Fruit fly (Drosophila melanogaster) whole organism, embryonic: ENCODE data around the gene CNPYb.

Experiments used
- Bgb ChIP-seq: fragments of 200-800 bp; sonication (Bioruptor generic); IDR thresholded peaks from 2 replicates; pipeline ENCODE4 v1.3.6; 2022; ENCODE audit warnings: missing biosample characterization, missing genetic modification characterization; ENCODE audit not compliant: partially characterized antibody
- CG10147 ChIP-seq: fragments of 200-800 bp; sonication (Bioruptor generic); optimal IDR thresholded peaks from 2 replicates; lab custom pipeline; 2019; ENCODE audit warnings: missing biosample characterization, mild to moderate bottlenecking, missing genetic modification characterization, moderate library complexity
- CG10543 ChIP-seq: fragments of 200-800 bp; sonication (Bioruptor generic); optimal IDR thresholded peaks from 3 replicates; lab custom pipeline; 2017; ENCODE audit warnings: missing biosample characterization, mild to moderate bottlenecking, missing genetic modification characterization, moderate library complexity
- CG11398 ChIP-seq: fragments of 200-800 bp; sonication (Bioruptor generic); optimal IDR thresholded peaks from 2 replicates; lab custom pipeline; 2016; ENCODE audit warnings: missing biosample characterization, missing genetic modification characterization
- CG11504 ChIP-seq: fragments of 200-800 bp; sonication (Bioruptor generic); optimal IDR thresholded peaks from 3 replicates; lab custom pipeline; 2019; ENCODE audit warnings: missing biosample characterization, mild to moderate bottlenecking, missing genetic modification characterization, moderate library complexity
- CG13287 ChIP-seq: fragments of 200-800 bp; sonication (Bioruptor generic); IDR thresholded peaks from 2 replicates; pipeline ENCODE4 v1.3.6; 2022; ENCODE audit warnings: missing biosample characterization, missing genetic modification characterization; ENCODE audit not compliant: partially characterized antibody
- CG14965 ChIP-seq: fragments of 200-800 bp; sonication (Bioruptor generic); optimal IDR thresholded peaks from 2 replicates; lab custom pipeline; 2016; ENCODE audit warnings: missing biosample characterization, missing genetic modification characterization, borderline replicate concordance
- CG17829 ChIP-seq: fragments of 200-800 bp; optimal IDR thresholded peaks from 2 replicates; lab custom pipeline; 2019; ENCODE audit warnings: missing biosample characterization, mild to moderate bottlenecking, missing genetic modification characterization, moderate library complexity
- CG18011 ChIP-seq: fragments of 200-800 bp; sonication (Bioruptor generic); optimal IDR thresholded peaks from 2 replicates; lab custom pipeline; 2017; ENCODE audit warnings: missing biosample characterization, missing genetic modification characterization, mild to moderate bottlenecking, moderate library complexity, missing genotype
- CG2678 ChIP-seq: fragments of 200-800 bp; sonication (Bioruptor generic); optimal IDR thresholded peaks from 3 replicates; lab custom pipeline; 2019; ENCODE audit warnings: missing biosample characterization, mild to moderate bottlenecking, missing genetic modification characterization, moderate library complexity
- CG2712 ChIP-seq: fragments of 200-800 bp; optimal IDR thresholded peaks from 3 replicates; lab custom pipeline; 2019; ENCODE audit warnings: missing biosample characterization, mild to moderate bottlenecking, missing genetic modification characterization, moderate library complexity
- CG2889 ChIP-seq: fragments of 200-800 bp; sonication (Bioruptor generic); IDR thresholded peaks from 3 replicates; pipeline ENCODE4 v1.3.6; 2022; ENCODE audit warnings: missing biosample characterization, missing genetic modification characterization
- CG3163 ChIP-seq: fragments of 200-800 bp; sonication (Bioruptor generic); optimal IDR thresholded peaks from 3 replicates; lab custom pipeline; 2016; ENCODE audit warnings: missing biosample characterization, missing genetic modification characterization
- CG6689 ChIP-seq: fragments of 200-800 bp; sonication (Bioruptor generic); IDR thresholded peaks from 2 replicates; pipeline ENCODE4 v1.3.6; 2022; ENCODE audit warnings: missing biosample characterization, missing genetic modification characterization
- CG8281 ChIP-seq: fragments of 200-800 bp; sonication (Bioruptor generic); optimal IDR thresholded peaks from 2 replicates; lab custom pipeline; 2018; ENCODE audit warnings: missing biosample characterization, mild to moderate bottlenecking, missing genetic modification characterization, moderate library complexity
- CG8290 ChIP-seq, 3 experiments: fragments of 200-800 bp; sonication (Bioruptor generic); optimal IDR thresholded peaks; 2 replicates each; lab custom pipeline; 2016 to 2019; ENCODE audit warnings: missing biosample characterization in 3 of 3, missing genetic modification characterization in 3 of 3, mild to moderate bottlenecking in 2 of 3, moderate library complexity in 1 of 3
- CG8478 ChIP-seq: fragments of >200 bp; optimal IDR thresholded peaks from 2 replicates; lab custom pipeline; 2018
- CG9932 ChIP-seq: fragments of 200-800 bp; sonication (Bioruptor generic); IDR thresholded peaks from 2 replicates; pipeline ENCODE4 v1.3.6; 2022; ENCODE audit warnings: missing biosample characterization, missing genetic modification characterization
- Fer1 ChIP-seq: fragments of 200-800 bp; sonication (Bioruptor generic); optimal IDR thresholded peaks from 2 replicates; lab custom pipeline; 2017; ENCODE audit warnings: missing biosample characterization, mild to moderate bottlenecking, missing genetic modification characterization
- H2.0 ChIP-seq: fragments of 200-800 bp; sonication (Bioruptor generic); IDR thresholded peaks from 2 replicates; pipeline ENCODE4 v1.3.6; 2022; ENCODE audit warnings: missing biosample characterization, missing genetic modification characterization
- Hand ChIP-seq: fragments of 200-800 bp; sonication (Bioruptor generic); optimal IDR thresholded peaks from 2 replicates; lab custom pipeline; 2017; ENCODE audit warnings: mild to moderate bottlenecking, missing biosample characterization, missing genetic modification reagents, missing genetic modification characterization
- HmgD ChIP-seq: fragments of 200-800 bp; sonication (Bioruptor generic); optimal IDR thresholded peaks from 3 replicates; lab custom pipeline; 2016; ENCODE audit warnings: missing biosample characterization, missing genetic modification characterization
- Hr39 ChIP-seq: fragments of >200 bp; optimal IDR thresholded peaks from 2 replicates; lab custom pipeline; 2017
- Max ChIP-seq: fragments of 200-800 bp; sonication (Bioruptor generic); optimal IDR thresholded peaks from 2 replicates; lab custom pipeline; 2016; ENCODE audit warnings: missing biosample characterization, mild to moderate bottlenecking, missing genetic modification characterization
- Mrtf ChIP-seq: fragments of 200-800 bp; sonication (Bioruptor generic); IDR thresholded peaks from 3 replicates; pipeline ENCODE4 v1.3.6; 2022; ENCODE audit warnings: missing biosample characterization, missing genetic modification characterization
- Oli ChIP-seq: fragments of 200-800 bp; sonication (Bioruptor generic); optimal IDR thresholded peaks from 2 replicates; lab custom pipeline; 2018; ENCODE audit warnings: missing biosample characterization, mild to moderate bottlenecking, missing genetic modification characterization, moderate library complexity
- Opbp ChIP-seq: fragments of 200-800 bp; sonication (Bioruptor generic); IDR thresholded peaks from 3 replicates; pipeline ENCODE4 v1.3.6; 2022; ENCODE audit warnings: missing biosample characterization, missing genetic modification characterization; ENCODE audit not compliant: partially characterized antibody
- Ravus ChIP-seq: fragments of 200-800 bp; sonication (Bioruptor generic); IDR thresholded peaks from 2 replicates; pipeline ENCODE4 v1.3.6; 2022; ENCODE audit warnings: missing biosample characterization, missing genetic modification characterization
- Scr ChIP-seq: fragments of 200-800 bp; sonication (Bioruptor generic); IDR thresholded peaks from 2 replicates; pipeline ENCODE4 v1.3.6; 2022; ENCODE audit warnings: missing biosample characterization, missing genetic modification characterization; ENCODE audit not compliant: partially characterized antibody
- Usf ChIP-seq: fragments of 200-800 bp; sonication (Bioruptor generic); optimal IDR thresholded peaks from 2 replicates; lab custom pipeline; 2017; ENCODE audit warnings: missing genotype, missing biosample characterization, missing genetic modification characterization
- abd-A ChIP-seq: fragments of 200-800 bp; sonication (Bioruptor generic); optimal IDR thresholded peaks from 3 replicates; lab custom pipeline; 2019; ENCODE audit warnings: missing biosample characterization, mild to moderate bottlenecking, missing genetic modification characterization, moderate library complexity
- ase ChIP-seq: fragments of 200-800 bp; sonication (Bioruptor generic); IDR thresholded peaks from 3 replicates; pipeline ENCODE4 v1.3.6; 2022; ENCODE audit warnings: missing biosample characterization, missing genetic modification characterization
- ato ChIP-seq: fragments of 200-800 bp; sonication (Bioruptor generic); IDR thresholded peaks from 2 replicates; pipeline ENCODE4 v1.3.6; 2022; ENCODE audit warnings: missing biosample characterization, missing genetic modification characterization; ENCODE audit not compliant: partially characterized antibody
- chinmo ChIP-seq: fragments of 200-800 bp; sonication (Bioruptor generic); IDR thresholded peaks from 4 replicates; pipeline ENCODE4 v1.3.6; 2022; ENCODE audit warnings: missing biosample characterization, missing genetic modification characterization; ENCODE audit not compliant: partially characterized antibody
- ci ChIP-seq: fragments of 200-800 bp; sonication (Bioruptor generic); IDR thresholded peaks from 3 replicates; pipeline ENCODE4 v1.3.6; 2022; ENCODE audit warnings: missing biosample characterization, missing genetic modification characterization
- crol ChIP-seq: fragments of 200-800 bp; sonication (Bioruptor generic); IDR thresholded peaks from 2 replicates; pipeline ENCODE4 v1.3.6; 2022; ENCODE audit warnings: missing biosample characterization, missing genetic modification characterization
- ftz-f1 ChIP-seq: fragments of 200-800 bp; sonication (Bioruptor generic); optimal IDR thresholded peaks from 2 replicates; lab custom pipeline; 2016; ENCODE audit warnings: missing biosample characterization, missing genetic modification characterization
- gcm ChIP-seq: fragments of 200-800 bp; sonication (Bioruptor generic); optimal IDR thresholded peaks from 2 replicates; lab custom pipeline; 2019; ENCODE audit warnings: missing biosample characterization, mild to moderate bottlenecking, missing genetic modification characterization, moderate library complexity
- gcm2 ChIP-seq: fragments of 200-800 bp; sonication (Bioruptor generic); optimal IDR thresholded peaks from 2 replicates; lab custom pipeline; 2016; ENCODE audit warnings: missing biosample characterization, missing genetic modification characterization
- lab ChIP-seq: fragments of 200-800 bp; sonication (Bioruptor generic); optimal IDR thresholded peaks from 3 replicates; lab custom pipeline; 2017; ENCODE audit warnings: missing biosample characterization, missing genetic modification characterization, mild to moderate bottlenecking, moderate library complexity, missing genetic modification reagents
- lbe ChIP-seq: fragments of 200-800 bp; sonication (Bioruptor generic); optimal IDR thresholded peaks from 2 replicates; lab custom pipeline; 2016; ENCODE audit warnings: missing biosample characterization, mild to moderate bottlenecking, missing genetic modification characterization
- mirr ChIP-seq: fragments of 200-800 bp; sonication (Bioruptor generic); optimal IDR thresholded peaks from 3 replicates; lab custom pipeline; 2018; ENCODE audit warnings: missing biosample characterization, mild to moderate bottlenecking, missing genetic modification characterization
- onecut ChIP-seq: fragments of 200-800 bp; sonication (Bioruptor generic); IDR thresholded peaks from 2 replicates; pipeline ENCODE4 v1.3.6; 2022; ENCODE audit warnings: missing biosample characterization, missing genetic modification characterization
- otp ChIP-seq: fragments of 200-800 bp; sonication (Bioruptor generic); IDR thresholded peaks from 3 replicates; pipeline ENCODE4, ENCODE4 v1.3.6; 2022; ENCODE audit warnings: missing biosample characterization, missing genetic modification characterization
- pros ChIP-seq: fragments of 200-800 bp; sonication (Bioruptor generic); optimal IDR thresholded peaks from 3 replicates; lab custom pipeline; 2019; ENCODE audit warnings: missing biosample characterization, mild to moderate bottlenecking, missing genetic modification characterization, moderate library complexity
- sd ChIP-seq: fragments of 200-800 bp; sonication (Bioruptor generic); optimal IDR thresholded peaks from 3 replicates; lab custom pipeline; 2018; ENCODE audit warnings: missing biosample characterization, mild to moderate bottlenecking, missing genetic modification characterization, moderate library complexity
- sens ChIP-seq: fragments of 200-800 bp; sonication (Bioruptor generic); peaks from one replicate; lab custom pipeline; 2016; ENCODE audit warnings: missing biosample characterization, missing genetic modification characterization
- usp ChIP-seq: fragments of >200 bp; optimal IDR thresholded peaks from 2 replicates; lab custom pipeline; 2017; ENCODE audit warnings: missing biosample characterization, missing genetic modification characterization
- zfh1 ChIP-seq: fragments of 200-800 bp; sonication (Bioruptor generic); IDR thresholded peaks from 3 replicates; pipeline ENCODE4 v1.3.6; 2022; ENCODE audit warnings: missing biosample characterization, missing genetic modification characterization

The CNPYb gene

dm6 chr3L:19091423-19092124 lies 4.4 kb downstream of the CNPYb start (continued):
- TF ChIP-seq Opbp (GFP tag; lab: Robert Waterston, UW) (0 out of 3 replicates have a peak, but pooled peaks have one; percentile 41), CG17829 (tag; lab: Kevin White, UChicago) (no peak), CG8478 (lab: Kevin White, UChicago) (no peak), ase (GFP tag; lab: Robert Waterston, UW) (0 out of 3 replicates have a peak, but pooled peaks have one; percentile 26), onecut (peak; percentile 99), Max (GFP tag; lab: Kevin White, UChicago) (no peak), zfh1 (no peak), CG3163 (no peak), Oli (no peak), Bgb (GFP tag; lab: Robert Waterston, UW) (peak; percentile 27; the same call in 1 of the 2 replicates), pros (GFP tag; lab: Kevin White, UChicago) (peak; percentile 3), crol (GFP tag; lab: Robert Waterston, UW) (peak; percentile 98), Ravus (GFP tag; lab: Robert Waterston, UW) (no peak), sd (tag; lab: Kevin White, UChicago) (peak; percentile 98), CG11398 (GFP tag; lab: Kevin White, UChicago) (no peak), CG2712 (no peak), lab (GFP tag; lab: Kevin White, UChicago) (peak; percentile 10), CG10147 (GFP tag; lab: Kevin White, UChicago) (peak; percentile 11), CG8281 (tag; lab: Kevin White, UChicago) (no peak), CG10543 (GFP tag; lab: Kevin White, UChicago) (peak; percentile 87), ato (GFP tag; lab: Robert Waterston, UW) (no peak), CG8290 (GFP tag; optimal IDR thresholded peaks at IDR 0.05; lab: Kevin White, UChicago) (no peak), CG8290 (tag; optimal IDR thresholded peaks at IDR 0.05; lab: Kevin White, UChicago) (peak in 1 of 2 experiments; percentile 58), H2.0 (GFP tag; lab: Robert Waterston, UW) (no peak), Mrtf (GFP tag; lab: Robert Waterston, UW) (0 out of 3 replicates have a peak, but pooled peaks have one; percentile 29), CG9932 (peak; percentile 45), gcm (GFP tag; lab: Kevin White, UChicago) (peak; percentile 17), Hr39 (lab: Kevin White, UChicago) (peak; percentile 29), CG11504 (tag; lab: Kevin White, UChicago) (no peak), chinmo (GFP tag; lab: Robert Waterston, UW) (peak; percentile 99), HmgD (GFP tag; lab: Kevin White, UChicago) (no peak), mirr (GFP tag; lab: Kevin White, UChicago) (peak; percentile 14), otp (GFP tag; lab: Robert Waterston, UW) (peak; percentile 70; the same call in 1 of the 3 replicates), gcm2 (no peak), sens (GFP tag; lab: Kevin White, UChicago) (peak; percentile 76), usp (GFP tag; lab: Kevin White, UChicago) (no peak), CG6689 (GFP tag; lab: Robert Waterston, UW) (no peak), Scr (GFP tag; lab: Robert Waterston, UW) (no peak), lbe (GFP tag; lab: Kevin White, UChicago) (peak; percentile 41), ftz-f1 (GFP tag; lab: Kevin White, UChicago) (peak; percentile 98), CG2889 (no peak), CG13287 (GFP tag; lab: Robert Waterston, UW) (peak; percentile 37; the same call in 1 of the 2 replicates), CG14965 (GFP tag; lab: Kevin White, UChicago) (no peak), Usf (GFP tag; lab: Kevin White, UChicago) (no peak), CG18011 (GFP tag; lab: Kevin White, UChicago) (peak; percentile 12), Fer1 (peak; percentile 14), Hand (GFP tag; lab: Kevin White, UChicago) (no peak), abd-A (tag; lab: Kevin White, UChicago) (peak; percentile 99), ci (GFP tag; lab: Robert Waterston, UW) (0 out of 3 replicates have a peak, but pooled peaks have one; percentile 64), CG2678 (tag; lab: Kevin White, UChicago) (no peak)
